Worm (Caenorhabditis elegans): ENCODE results near the gene ndua-12.

DNA sequence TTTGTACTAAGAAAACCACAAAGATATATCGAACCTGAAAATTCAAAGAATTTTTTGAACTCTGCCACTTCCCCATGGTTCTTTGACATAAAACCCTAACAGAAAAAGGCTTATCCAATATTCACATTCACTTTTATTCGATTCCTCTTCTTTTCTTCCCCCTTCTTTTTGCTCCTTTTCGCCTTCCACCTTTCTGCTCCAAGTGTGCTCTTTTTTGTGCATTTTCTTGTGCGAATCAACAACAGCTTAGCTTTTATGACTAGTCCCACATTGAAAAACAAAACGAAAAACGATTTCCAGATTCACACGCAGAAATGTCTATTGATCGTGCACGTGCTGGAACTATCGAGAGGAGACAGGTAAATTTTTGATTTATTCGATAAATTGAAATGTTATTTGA, 31.9 kb upstream of the ndua-12 start, which contains the start of gene Y54G2A.41:
- TF ChIP-seq W03F9.2 (tag; optimal IDR thresholded peaks at IDR 0.05) (no peak), dao-5 (tag; optimal IDR thresholded peaks at IDR 0.05) (no peak)

Data from whole organism, L4/young adult.